Fruit fly (Drosophila melanogaster) S2 (cell line): Measurements from ENCODE around the gene Taf8.

ENCODE experiments used
- CG8478 ChIP-seq: fragments of >200 bp; optimal IDR thresholded peaks from 2 replicates; lab custom pipeline; 2018
- CTCF ChIP-seq, 2 experiments: fragments of >200 bp; optimal IDR thresholded peaks; 2 replicates each; lab custom pipeline; 2018

DNA sequence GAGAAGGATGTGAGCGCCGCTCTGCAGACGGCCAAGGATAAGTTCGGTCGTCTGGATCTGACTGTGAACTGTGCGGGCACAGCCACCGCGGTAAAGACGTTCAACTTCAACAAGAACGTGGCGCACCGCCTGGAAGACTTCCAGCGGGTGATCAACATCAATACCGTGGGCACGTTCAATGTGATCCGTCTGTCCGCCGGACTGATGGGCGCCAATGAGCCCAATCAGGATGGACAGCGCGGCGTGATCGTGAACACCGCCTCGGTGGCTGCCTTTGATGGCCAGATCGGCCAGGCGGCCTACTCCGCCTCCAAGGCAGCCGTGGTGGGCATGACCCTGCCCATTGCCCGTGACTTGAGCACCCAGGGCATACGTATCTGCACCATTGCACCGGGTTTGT is 9.6 kb upstream of the Taf8 start:
- no peak for TF ChIP-seq CTCF (optimal IDR thresholded peaks at IDR 0.05; lab: Kevin White, UChicago)
- TF ChIP-seq CG8478 (lab: Kevin White, UChicago) = no peak
